Fruit fly (Drosophila melanogaster) whole organism, embryonic: ENCODE data around the gene CG12224.

ENCODE experiments used
- CG10209 ChIP-seq: fragments of 200-800 bp; sonication (Bioruptor generic); optimal IDR thresholded peaks from 3 replicates; lab custom pipeline; 2017; ENCODE audit warnings: missing biosample characterization, mild to moderate bottlenecking, missing genetic modification characterization, missing genetic modification reagents
- CG10462 ChIP-seq: fragments of 200-800 bp; sonication (Bioruptor generic); optimal IDR thresholded peaks from 2 replicates; lab custom pipeline; 2016; ENCODE audit warnings: missing biosample characterization, missing genetic modification characterization
- CG12299 ChIP-seq: fragments of 200-800 bp; sonication (Bioruptor generic); optimal IDR thresholded peaks from 2 replicates; lab custom pipeline; 2018; ENCODE audit warnings: missing biosample characterization, mild to moderate bottlenecking, missing genetic modification characterization
- CG13424 ChIP-seq: fragments of 200-800 bp; sonication (Bioruptor generic); optimal IDR thresholded peaks from 2 replicates; lab custom pipeline; 2019; ENCODE audit warnings: missing biosample characterization, mild to moderate bottlenecking, missing genetic modification characterization, moderate library complexity
- CG15269 ChIP-seq: fragments of 200-800 bp; sonication (Bioruptor generic); optimal IDR thresholded peaks from 2 replicates; lab custom pipeline; 2018; ENCODE audit warnings: missing biosample characterization, mild to moderate bottlenecking, missing genetic modification characterization, moderate library complexity
- CG17385 ChIP-seq: fragments of 200-800 bp; sonication (Bioruptor generic); optimal IDR thresholded peaks from 3 replicates; lab custom pipeline; 2018; ENCODE audit warnings: missing biosample characterization, mild to moderate bottlenecking, missing genetic modification characterization
- CG1832 ChIP-seq: fragments of 200-800 bp; sonication (Bioruptor generic); optimal IDR thresholded peaks from 2 replicates; lab custom pipeline; 2017; ENCODE audit warnings: missing biosample characterization, mild to moderate bottlenecking, missing genetic modification characterization, inconsistent platforms
- CG2678 ChIP-seq: fragments of 200-800 bp; sonication (Bioruptor generic); optimal IDR thresholded peaks from 3 replicates; lab custom pipeline; 2019; ENCODE audit warnings: missing biosample characterization, mild to moderate bottlenecking, missing genetic modification characterization, moderate library complexity
- CG3847 ChIP-seq: fragments of 200-800 bp; sonication (Bioruptor generic); IDR thresholded peaks from 2 replicates; pipeline ENCODE4 v1.3.6; 2022; ENCODE audit warnings: missing biosample characterization, missing genetic modification characterization
- CG4282 ChIP-seq: fragments of 200-800 bp; sonication (Bioruptor generic); optimal IDR thresholded peaks from 2 replicates; lab custom pipeline; 2016; ENCODE audit warnings: missing biosample characterization, missing genetic modification characterization
- CG4730 ChIP-seq: fragments of 200-800 bp; sonication (Bioruptor generic); IDR thresholded peaks from 2 replicates; pipeline ENCODE4 v1.3.6; 2022; ENCODE audit warnings: missing biosample characterization, missing genetic modification characterization
- CG6254 ChIP-seq: fragments of 200-800 bp; sonication (Bioruptor generic); optimal IDR thresholded peaks from 3 replicates; lab custom pipeline; 2017; ENCODE audit warnings: mild to moderate bottlenecking, missing biosample characterization, missing genetic modification reagents, missing genetic modification characterization
- CG7271 ChIP-seq: fragments of 200-800 bp; sonication (Bioruptor generic); optimal IDR thresholded peaks from 2 replicates; lab custom pipeline; 2018; ENCODE audit warnings: missing biosample characterization, mild to moderate bottlenecking, missing genetic modification characterization, moderate library complexity
- CG7556 ChIP-seq: fragments of 200-800 bp; sonication (Bioruptor generic); optimal IDR thresholded peaks from 2 replicates; lab custom pipeline; 2017; ENCODE audit warnings: missing biosample characterization, mild to moderate bottlenecking, missing genetic modification characterization
- CG7987 ChIP-seq: fragments of 200-800 bp; sonication (Bioruptor generic); optimal IDR thresholded peaks from 2 replicates; lab custom pipeline; 2018; ENCODE audit warnings: missing biosample characterization, mild to moderate bottlenecking, missing genetic modification characterization, moderate library complexity
- CG8281 ChIP-seq: fragments of 200-800 bp; sonication (Bioruptor generic); optimal IDR thresholded peaks from 2 replicates; lab custom pipeline; 2018; ENCODE audit warnings: missing biosample characterization, mild to moderate bottlenecking, missing genetic modification characterization, moderate library complexity
- CoRest ChIP-seq: fragments of 200-800 bp; sonication (Bioruptor generic); optimal IDR thresholded peaks from 3 replicates; lab custom pipeline; 2018; ENCODE audit warnings: missing biosample characterization, mild to moderate bottlenecking, missing genetic modification characterization, moderate library complexity
- Doc3 ChIP-seq: fragments of 200-800 bp; sonication (Bioruptor generic); IDR thresholded peaks from 3 replicates; pipeline ENCODE4 v1.3.6; 2022; ENCODE audit warnings: missing biosample characterization, missing genetic modification characterization; ENCODE audit not compliant: partially characterized antibody
- Fer1 ChIP-seq: fragments of 200-800 bp; sonication (Bioruptor generic); optimal IDR thresholded peaks from 2 replicates; lab custom pipeline; 2017; ENCODE audit warnings: missing biosample characterization, mild to moderate bottlenecking, missing genetic modification characterization
- Fer2 ChIP-seq: fragments of 200-800 bp; sonication (Bioruptor generic); optimal IDR thresholded peaks from 2 replicates; lab custom pipeline; 2018; ENCODE audit warnings: missing biosample characterization, mild to moderate bottlenecking, missing genetic modification characterization, moderate library complexity
- Fer3 ChIP-seq: fragments of 200-800 bp; sonication (Bioruptor generic); optimal IDR thresholded peaks from 2 replicates; lab custom pipeline; 2018; ENCODE audit warnings: missing biosample characterization, mild to moderate bottlenecking, missing genetic modification characterization, moderate library complexity
- H15 ChIP-seq: fragments of 200-800 bp; sonication (Bioruptor generic); IDR thresholded peaks from 3 replicates; pipeline ENCODE4 v1.3.6; 2022; ENCODE audit warnings: missing biosample characterization, missing genetic modification characterization
- H2.0 ChIP-seq: fragments of 200-800 bp; sonication (Bioruptor generic); IDR thresholded peaks from 2 replicates; pipeline ENCODE4 v1.3.6; 2022; ENCODE audit warnings: missing biosample characterization, missing genetic modification characterization
- Hr3 ChIP-seq: fragments of 200-800 bp; sonication (Bioruptor generic); optimal IDR thresholded peaks from 3 replicates; lab custom pipeline; 2016; ENCODE audit warnings: missing biosample characterization, missing genetic modification characterization
- Lim3 ChIP-seq: fragments of 200-800 bp; sonication (Bioruptor generic); IDR thresholded peaks from 2 replicates; pipeline ENCODE4 v1.3.6; 2022; ENCODE audit warnings: missing biosample characterization, missing genetic modification characterization
- NC2β ChIP-seq: fragments of 200-800 bp; sonication (Bioruptor generic); optimal IDR thresholded peaks from 2 replicates; lab custom pipeline; 2016; ENCODE audit warnings: missing biosample characterization, missing genetic modification characterization
- NfI ChIP-seq: fragments of 200-800 bp; sonication (Bioruptor generic); optimal IDR thresholded peaks from 3 replicates; lab custom pipeline; 2018; ENCODE audit warnings: missing biosample characterization, mild to moderate bottlenecking, missing genetic modification characterization, moderate library complexity
- Optix ChIP-seq: fragments of 200-800 bp; sonication (Bioruptor generic); IDR thresholded peaks from 3 replicates; pipeline ENCODE4 v1.3.6; 2022; ENCODE audit warnings: missing biosample characterization, missing genetic modification characterization
- Ravus ChIP-seq: fragments of 200-800 bp; sonication (Bioruptor generic); IDR thresholded peaks from 2 replicates; pipeline ENCODE4 v1.3.6; 2022; ENCODE audit warnings: missing biosample characterization, missing genetic modification characterization
- Spps ChIP-seq: fragments of 200-800 bp; sonication (Bioruptor generic); optimal IDR thresholded peaks from 2 replicates; lab custom pipeline; 2018; ENCODE audit warnings: missing biosample characterization, mild to moderate bottlenecking, missing genetic modification characterization
- cad ChIP-seq: fragments of >200 bp; optimal IDR thresholded peaks from 2 replicates; lab custom pipeline; 2017; ENCODE audit warnings: missing biosample characterization, missing genetic modification characterization
- en ChIP-seq: fragments of 200-800 bp; sonication (Bioruptor generic); optimal IDR thresholded peaks from 2 replicates; lab custom pipeline; 2016; ENCODE audit warnings: missing biosample characterization, missing genetic modification characterization
- fd96Cb ChIP-seq: fragments of 200-800 bp; sonication (Bioruptor generic); optimal IDR thresholded peaks from 2 replicates; lab custom pipeline; 2018; ENCODE audit warnings: missing biosample characterization, mild to moderate bottlenecking, missing genetic modification characterization, moderate library complexity
- gem ChIP-seq: fragments of 200-800 bp; sonication (Bioruptor generic); optimal IDR thresholded peaks from 2 replicates; lab custom pipeline; 2019; ENCODE audit warnings: missing biosample characterization, mild to moderate bottlenecking, missing genetic modification characterization, moderate library complexity
- gfzf ChIP-seq: fragments of 200-800 bp; sonication (Bioruptor generic); optimal IDR thresholded peaks from 2 replicates; lab custom pipeline; 2016; ENCODE audit warnings: missing biosample characterization, mild to moderate bottlenecking, missing genetic modification characterization, moderate library complexity
- ind ChIP-seq: fragments of 200-800 bp; sonication (Bioruptor generic); optimal IDR thresholded peaks from 3 replicates; lab custom pipeline; 2016; ENCODE audit warnings: missing biosample characterization, missing genetic modification characterization
- kni ChIP-seq: fragments of 200-800 bp; sonication (Bioruptor generic); optimal IDR thresholded peaks from 3 replicates; lab custom pipeline; 2017; ENCODE audit warnings: mild to moderate bottlenecking, missing biosample characterization, missing genetic modification reagents, missing genetic modification characterization
- lab ChIP-seq: fragments of 200-800 bp; sonication (Bioruptor generic); optimal IDR thresholded peaks from 3 replicates; lab custom pipeline; 2017; ENCODE audit warnings: missing biosample characterization, missing genetic modification characterization, mild to moderate bottlenecking, moderate library complexity, missing genetic modification reagents
- nerfin-2 ChIP-seq: fragments of 200-800 bp; sonication (Bioruptor generic); IDR thresholded peaks from 2 replicates; pipeline ENCODE4 v1.3.6; 2022; ENCODE audit warnings: missing biosample characterization, missing genetic modification characterization; ENCODE audit not compliant: partially characterized antibody
- nmo ChIP-seq: fragments of 200-800 bp; sonication (Bioruptor generic); optimal IDR thresholded peaks from 2 replicates; lab custom pipeline; 2018; ENCODE audit warnings: missing biosample characterization, mild to moderate bottlenecking, missing genetic modification characterization, moderate library complexity
- odd ChIP-seq: fragments of 200-800 bp; sonication (Bioruptor generic); optimal IDR thresholded peaks from 2 replicates; lab custom pipeline; 2017; ENCODE audit warnings: missing biosample characterization, mild to moderate bottlenecking, missing genetic modification characterization
- pum ChIP-seq: fragments of 200-800 bp; sonication (Bioruptor generic); optimal IDR thresholded peaks from 2 replicates; lab custom pipeline; 2016; ENCODE audit warnings: missing biosample characterization, missing genetic modification characterization
- ro ChIP-seq: fragments of 200-800 bp; sonication (Bioruptor generic); IDR thresholded peaks from 2 replicates; pipeline ENCODE4 v1.3.6; 2022; ENCODE audit warnings: missing biosample characterization, missing genetic modification characterization
- row ChIP-seq: fragments of 200-800 bp; sonication (Bioruptor generic); IDR thresholded peaks from 3 replicates; pipeline ENCODE4 v1.3.6; 2022; ENCODE audit warnings: missing biosample characterization, missing genetic modification characterization
- sens-2 ChIP-seq: fragments of 200-800 bp; sonication (Bioruptor generic); IDR thresholded peaks from 2 replicates; pipeline ENCODE4 v1.3.6; 2022; ENCODE audit warnings: missing biosample characterization, missing genetic modification characterization
- slou ChIP-seq: fragments of 200-800 bp; sonication (Bioruptor generic); optimal IDR thresholded peaks from 3 replicates; lab custom pipeline; 2016; ENCODE audit warnings: missing biosample characterization, missing genetic modification characterization
- tgo ChIP-seq: fragments of 200-800 bp; sonication (Bioruptor generic); IDR thresholded peaks from 3 replicates; pipeline ENCODE4 v1.3.6; 2022; ENCODE audit warnings: missing biosample characterization, missing genetic modification characterization
- unc-4 ChIP-seq: fragments of 200-800 bp; sonication (Bioruptor generic); IDR thresholded peaks from 2 replicates; pipeline ENCODE4 v1.3.6; 2022; ENCODE audit warnings: missing biosample characterization, missing genetic modification characterization; ENCODE audit not compliant: partially characterized antibody
- vvl ChIP-seq: fragments of 200-800 bp; sonication (Bioruptor generic); IDR thresholded peaks from 2 replicates; pipeline ENCODE4 v1.3.6; 2022; ENCODE audit warnings: missing biosample characterization, missing genetic modification characterization
- wek ChIP-seq: fragments of 200-800 bp; sonication (Bioruptor generic); optimal IDR thresholded peaks from 3 replicates; lab custom pipeline; 2018; ENCODE audit warnings: missing biosample characterization, mild to moderate bottlenecking, missing genetic modification characterization, moderate library complexity

CG12224 gene

dm6 chr3R:11969217-11969616 lies 12.6 kb downstream of the CG12224 start (continued):
- TF ChIP-seq row (GFP tag; lab: Robert Waterston, UW) (peak; percentile 45; the same call in 2 of the 3 replicates), gem (tag; lab: Kevin White, UChicago) (peak; percentile 34), CG3847 (0 out of 2 replicates have a peak, but pooled peaks have one; percentile 5), en (no peak), CoRest (tag; lab: Kevin White, UChicago) (peak; percentile 48), CG13424 (tag; lab: Kevin White, UChicago) (peak; percentile 30), sens-2 (no peak), CG7556 (GFP tag; lab: Kevin White, UChicago) (no peak), nerfin-2 (GFP tag; lab: Robert Waterston, UW) (no peak), CG17385 (GFP tag; lab: Kevin White, UChicago) (peak; percentile 18), wek (GFP tag; lab: Kevin White, UChicago) (no peak), CG15269 (tag; lab: Kevin White, UChicago) (peak; percentile 48), CG2678 (tag; lab: Kevin White, UChicago) (no peak), pum (GFP tag; lab: Kevin White, UChicago) (no peak), CG7987 (GFP tag; lab: Kevin White, UChicago) (no peak), CG6254 (GFP tag; lab: Kevin White, UChicago) (no peak), CG4730 (GFP tag; lab: Robert Waterston, UW) (no peak), CG12299 (tag; lab: Kevin White, UChicago) (no peak), H15 (GFP tag; lab: Robert Waterston, UW) (no peak), CG8281 (tag; lab: Kevin White, UChicago) (no peak), Spps (tag; lab: Kevin White, UChicago) (no peak), Hr3 (no peak), nmo (GFP tag; lab: Kevin White, UChicago) (peak; percentile 20), lab (GFP tag; lab: Kevin White, UChicago) (no peak), NC2β (no peak), unc-4 (GFP tag; lab: Robert Waterston, UW) (no peak), Doc3 (GFP tag; lab: Robert Waterston, UW) (no peak), CG10462 (GFP tag; lab: Kevin White, UChicago) (no peak), Lim3 (no peak), Fer1 (no peak), Fer2 (no peak), NfI (GFP tag; lab: Kevin White, UChicago) (peak; percentile 3), CG1832 (GFP tag; lab: Kevin White, UChicago) (no peak), gfzf (no peak), ind (GFP tag; lab: Kevin White, UChicago) (no peak), cad (GFP tag; lab: Kevin White, UChicago) (no peak), ro (GFP tag; lab: Robert Waterston, UW) (no peak), Ravus (GFP tag; lab: Robert Waterston, UW) (no peak), fd96Cb (tag; lab: Kevin White, UChicago) (no peak)
- TF ChIP-seq, all 482 proteins: peak for 28

- TF ChIP-seq odd, result peak; percentile 0
- no peak for TF ChIP-seq CG4282 (GFP tag; lab: Kevin White, UChicago)
- TF ChIP-seq CG7556 (GFP tag; lab: Kevin White, UChicago), result no peak
- peak; percentile 13 for TF ChIP-seq CG2678 (tag; lab: Kevin White, UChicago)
- no peak for TF ChIP-seq CG10209
- TF ChIP-seq H2.0, result no peak
- TF ChIP-seq Optix (GFP tag; lab: Robert Waterston, UW), result no peak
- peak; percentile 23 for TF ChIP-seq Fer3 (tag; lab: Kevin White, UChicago)
- TF ChIP-seq CG7271 (tag; lab: Kevin White, UChicago), result no peak
- TF ChIP-seq slou (GFP tag; lab: Kevin White, UChicago), result no peak
- TF ChIP-seq sens-2, result no peak
- no peak for TF ChIP-seq vvl (GFP tag; lab: Robert Waterston, UW)
- no peak for TF ChIP-seq tgo (GFP tag; lab: Robert Waterston, UW)
- TF ChIP-seq kni (GFP tag; lab: Kevin White, UChicago), result peak; percentile 1
Observed at dm6 chr3R:11968030-11968753, 13.7 kb downstream of the CG12224 start.
